Fruit fly (Drosophila melanogaster): ENCODE measurements around the gene jvl.

Gene jvl

dm6 chr3R:14749077-14749798 lies 7.9 kb downstream of the jvl start (continued):
- TF ChIP-seq CG12299 (tag; optimal IDR thresholded peaks at IDR 0.05) (peak; percentile 89), CG10979 (tag; optimal IDR thresholded peaks at IDR 0.05) (peak; percentile 57), ara (GFP tag; IDR thresholded peaks at IDR 0.05) (peak; percentile 72; the same call in 1 of the 2 replicates), CG11696 (GFP tag; IDR thresholded peaks at IDR 0.05) (peak; percentile 56; the same call in 1 of the 2 replicates), CG10431 (GFP tag; optimal IDR thresholded peaks at IDR 0.05) (peak; percentile 37), fru (optimal IDR thresholded peaks at IDR 0.05) (no peak), jing (GFP tag; optimal IDR thresholded peaks at IDR 0.05) (no peak), CG31365 (tag; optimal IDR thresholded peaks at IDR 0.05) (peak; percentile 74), cato (GFP tag; optimal IDR thresholded peaks at IDR 0.05; ENCODE audit: borderline replicate concordance) (peak; percentile 3), CHES-1-like (GFP tag; optimal IDR thresholded peaks at IDR 0.05) (peak; percentile 61), Max (GFP tag; optimal IDR thresholded peaks at IDR 0.05) (peak; percentile 71), ATbp (GFP tag; optimal IDR thresholded peaks at IDR 0.05) (peak; percentile 91), CG7372 (GFP tag; IDR thresholded peaks at IDR 0.05) (no peak), corto (GFP tag; optimal IDR thresholded peaks at IDR 0.05) (peak; percentile 7), caup (GFP tag; optimal IDR thresholded peaks at IDR 0.05; ENCODE audit: severe bottlenecking) (peak; percentile 92), nom (GFP tag; optimal IDR thresholded peaks at IDR 0.05) (peak; percentile 76), D19B (GFP tag; optimal IDR thresholded peaks at IDR 0.05) (peak; percentile 21), gce (GFP tag; IDR thresholded peaks at IDR 0.05) (peak; percentile 52; the same call in 1 of the 3 replicates), klu (GFP tag; IDR thresholded peaks at IDR 0.05) (no peak), stc (GFP tag; IDR thresholded peaks at IDR 0.05) (peak; percentile 69; the same call in 1 of the 2 replicates), CG4617 (GFP tag; optimal IDR thresholded peaks at IDR 0.05; ENCODE audit: borderline replicate concordance) (no peak), gcm2 (GFP tag; optimal IDR thresholded peaks at IDR 0.05) (no peak), ftz-f1 (GFP tag; optimal IDR thresholded peaks at IDR 0.05) (peak; percentile 13), Blimp-1 (GFP tag; optimal IDR thresholded peaks at IDR 0.05) (peak; percentile 50), CG9609 (GFP tag; optimal IDR thresholded peaks at IDR 0.05) (peak; percentile 23), Tbp (GFP tag; optimal IDR thresholded peaks at IDR 0.05) (no peak), disco-r (GFP tag; optimal IDR thresholded peaks at IDR 0.05) (peak; percentile 9), kni (GFP tag; optimal IDR thresholded peaks at IDR 0.05) (peak; percentile 87), Ets65A (GFP tag) (no peak), slou (GFP tag; optimal IDR thresholded peaks at IDR 0.05) (no peak), pfk (GFP tag; optimal IDR thresholded peaks at IDR 0.05) (peak; percentile 68), CG17385 (GFP tag; optimal IDR thresholded peaks at IDR 0.05) (peak; percentile 76), Awh (GFP tag; IDR thresholded peaks at IDR 0.05) (peak; percentile 66), nerfin-1 (tag; optimal IDR thresholded peaks at IDR 0.05) (peak; percentile 76), Taf1 (GFP tag; IDR thresholded peaks at IDR 0.05) (no peak), sisA (GFP tag; IDR thresholded peaks at IDR 0.05) (no peak), onecut (GFP tag; IDR thresholded peaks at IDR 0.05) (peak; percentile 58), Hr51 (GFP tag; optimal IDR thresholded peaks at IDR 0.05) (peak in 1 of 2 experiments; percentile 32), shn (GFP tag; optimal IDR thresholded peaks at IDR 0.05) (peak; percentile 40), CG3281 (GFP tag; optimal IDR thresholded peaks at IDR 0.05) (peak; percentile 89), NC2α (GFP tag; optimal IDR thresholded peaks at IDR 0.05) (peak; percentile 18), CG9797 (GFP tag; optimal IDR thresholded peaks at IDR 0.05) (peak; percentile 9), pita (GFP tag; optimal IDR thresholded peaks at IDR 0.05) (no peak), CG15011 (GFP tag; optimal IDR thresholded peaks at IDR 0.05) (peak; percentile 75), sd (tag; optimal IDR thresholded peaks at IDR 0.05) (peak; percentile 66), HHEX (GFP tag; optimal IDR thresholded peaks at IDR 0.05) (peak; percentile 86), Dbx (GFP tag; IDR thresholded peaks at IDR 0.05) (peak; percentile 63; the same call in 1 of the 3 replicates), BtbVII (GFP tag; optimal IDR thresholded peaks at IDR 0.05) (peak; percentile 79), TFAM (GFP tag; optimal IDR thresholded peaks at IDR 0.05) (peak; percentile 26)

Data from whole organism, embryonic.